Worm (Caenorhabditis elegans) whole organism, L1 larva: ENCODE data around the gene ntl-9.

Experiments used
- C16A3.4 ChIP-seq: fragments of 150-350 bp; optimal IDR thresholded peaks from 2 replicates; lab custom pipeline; 2014; ENCODE audit warnings: missing biosample characterization, missing genetic modification characterization
- C34B4.2 ChIP-seq: sonication (generic microtip); optimal IDR thresholded peaks from 2 replicates; lab custom pipeline; 2017; ENCODE audit warnings: mild to moderate bottlenecking, missing genetic modification characterization, missing compliant biosample characterization
- F16B12.6 ChIP-seq: fragments of 150-350 bp; optimal IDR thresholded peaks from 2 replicates; lab custom pipeline; 2014; ENCODE audit warnings: missing biosample characterization, missing genetic modification characterization
- Y116A8C.19 ChIP-seq: sonication (generic microtip); optimal IDR thresholded peaks from 2 replicates; lab custom pipeline; 2016; ENCODE audit warnings: missing compliant biosample characterization, missing genetic modification characterization, borderline replicate concordance
- aha-1 ChIP-seq: fragments of 150-350 bp; optimal IDR thresholded peaks from 2 replicates; lab custom pipeline; 2014; ENCODE audit warnings: missing biosample characterization, missing genetic modification characterization
- alr-1 ChIP-seq: fragments of 200-800 bp; sonication (Bioruptor generic); optimal IDR thresholded peaks from 2 replicates; lab custom pipeline; 2018; ENCODE audit warnings: borderline replicate concordance, mild to moderate bottlenecking, missing genetic modification characterization, missing compliant biosample characterization
- blmp-1 ChIP-seq: fragments of 150-350 bp; optimal IDR thresholded peaks from 2 replicates; lab custom pipeline; 2014; ENCODE audit warnings: missing biosample characterization, missing genetic modification characterization
- ceh-88 ChIP-seq: fragments of 200-800 bp; sonication (Bioruptor generic); IDR thresholded peaks from 2 replicates; pipeline ENCODE4 v1.3.6; 2022; ENCODE audit warnings: missing genetic modification characterization, missing compliant biosample characterization
- ceh-90 ChIP-seq: sonication (generic microtip); optimal IDR thresholded peaks from 2 replicates; lab custom pipeline; 2016; ENCODE audit warnings: missing genetic modification characterization, missing compliant biosample characterization
- dpl-1 ChIP-seq, 3 experiments: fragments of 150-350 bp in 2 of 3; sonication (generic microtip) in 1 of 3; optimal IDR thresholded peaks; 2 replicates each; lab custom pipeline; 2014 to 2017; ENCODE audit warnings: missing biosample characterization in 3 of 3, missing genetic modification characterization in 3 of 3, missing genetic modification reagents in 3 of 3
- efl-1 ChIP-seq, 4 experiments: fragments of 150-350 bp; optimal IDR thresholded peaks in 3 of 4; peaks in 1 of 4; 1 replicate in 1 of 4; 2 replicates in 3 of 4; lab custom pipeline; 2014; ENCODE audit warnings: missing biosample characterization in 2 of 4, missing genetic modification characterization in 2 of 4, missing genetic modification reagents in 2 of 4
- efl-3 ChIP-seq: fragments of 200-800 bp; sonication (Bioruptor generic); optimal IDR thresholded peaks from 2 replicates; lab custom pipeline; 2018; ENCODE audit warnings: mild to moderate bottlenecking, missing genetic modification characterization, missing compliant biosample characterization
- egl-13 ChIP-seq: sonication (generic microtip); optimal IDR thresholded peaks from 2 replicates; lab custom pipeline; 2016; ENCODE audit warnings: missing genotype, missing genetic modification reagents, missing genetic modification characterization, missing compliant biosample characterization
- egl-27 ChIP-seq, 2 experiments: fragments of 150-350 bp in 1 of 2; sonication (generic microtip); optimal IDR thresholded peaks; 3 replicates each; lab custom pipeline; 2017 to 2018; ENCODE audit warnings: missing biosample characterization in 2 of 2, missing genetic modification characterization in 2 of 2, missing genetic modification reagents in 2 of 2
- elt-2 ChIP-seq: sonication (generic microtip); optimal IDR thresholded peaks from 2 replicates; lab custom pipeline; 2016; ENCODE audit warnings: missing genetic modification characterization, mild to moderate bottlenecking, inconsistent platforms, missing compliant biosample characterization, missing genetic modification reagents
- elt-3 ChIP-seq, 6 experiments: fragments of 150-350 bp in 1 of 6; sonication (generic microtip); optimal IDR thresholded peaks; 2 replicates each; lab custom pipeline; 2017 to 2018; ENCODE audit warnings: missing biosample characterization in 6 of 6, missing genetic modification characterization in 6 of 6, inconsistent platforms in 1 of 6
- ets-5 ChIP-seq: fragments of 200-800 bp; sonication (Bioruptor generic); IDR thresholded peaks from 2 replicates; pipeline ENCODE4 v1.3.6; 2022; ENCODE audit warnings: missing genetic modification characterization, missing compliant biosample characterization
- fkh-8 ChIP-seq: sonication (generic microtip); optimal IDR thresholded peaks from 2 replicates; lab custom pipeline; 2016; ENCODE audit warnings: mild to moderate bottlenecking, missing genetic modification characterization, missing compliant biosample characterization
- fos-1 ChIP-seq: fragments of 150-350 bp; optimal IDR thresholded peaks from 2 replicates; lab custom pipeline; 2014; ENCODE audit warnings: missing biosample characterization, missing genetic modification characterization
- grh-1 ChIP-seq: fragments of 200-800 bp; sonication (Bioruptor generic); IDR thresholded peaks from 2 replicates; pipeline ENCODE4 v1.3.6; 2022; ENCODE audit warnings: missing genetic modification reagents, missing genetic modification characterization, missing compliant biosample characterization
- hlh-17 ChIP-seq: fragments of 200-800 bp; sonication (Bioruptor generic); optimal IDR thresholded peaks from 2 replicates; lab custom pipeline; 2018; ENCODE audit warnings: missing genetic modification characterization, mild to moderate bottlenecking, missing compliant biosample characterization, moderate library complexity, borderline replicate concordance
- hlh-4 ChIP-seq: sonication (generic microtip); optimal IDR thresholded peaks from 2 replicates; lab custom pipeline; 2016; ENCODE audit warnings: mild to moderate bottlenecking, missing genetic modification characterization, missing compliant biosample characterization
- hpl-2 ChIP-seq: fragments of 150-350 bp; optimal IDR thresholded peaks from 2 replicates; lab custom pipeline; 2014; ENCODE audit warnings: missing biosample characterization, missing genetic modification reagents, missing genetic modification characterization
- lin-13 ChIP-seq: fragments of 150-350 bp; optimal IDR thresholded peaks from 2 replicates; lab custom pipeline; 2014; ENCODE audit warnings: missing biosample characterization, missing genetic modification reagents, missing genetic modification characterization
- lin-15B ChIP-seq: fragments of 150-350 bp; sonication (generic microtip); optimal IDR thresholded peaks from 3 replicates; lab custom pipeline; 2014; ENCODE audit warnings: missing biosample characterization, missing genetic modification characterization
- lin-39 ChIP-seq: fragments of 150-350 bp; optimal IDR thresholded peaks from 2 replicates; lab custom pipeline; 2014; ENCODE audit warnings: missing biosample characterization, missing genetic modification reagents, missing genetic modification characterization
- lir-3 ChIP-seq: sonication (generic microtip); optimal IDR thresholded peaks from 2 replicates; lab custom pipeline; 2016; ENCODE audit warnings: mild to moderate bottlenecking, missing genetic modification characterization, moderate library complexity, missing compliant biosample characterization; ENCODE audit not compliant: poor library complexity
- lsy-2 ChIP-seq, 2 experiments: fragments of 150-350 bp; optimal IDR thresholded peaks; 2 replicates each; lab custom pipeline; 2014; ENCODE audit warnings: missing biosample characterization in 2 of 2, missing genetic modification characterization in 2 of 2
- mdl-1 ChIP-seq, 2 experiments: fragments of 150-350 bp; optimal IDR thresholded peaks; 2 replicates each; lab custom pipeline; 2014 to 2017; ENCODE audit warnings: missing biosample characterization in 2 of 2, missing genetic modification characterization in 2 of 2, inconsistent platforms in 1 of 2
- mep-1 ChIP-seq: fragments of 150-350 bp; optimal IDR thresholded peaks from 2 replicates; lab custom pipeline; 2014; ENCODE audit warnings: missing biosample characterization, missing genetic modification characterization
- nhr-20 ChIP-seq: sonication (generic microtip); optimal IDR thresholded peaks from 2 replicates; lab custom pipeline; 2016; ENCODE audit warnings: mild to moderate bottlenecking, missing genetic modification characterization, missing compliant biosample characterization
- nhr-28 ChIP-seq: fragments of 150-350 bp; optimal IDR thresholded peaks from 2 replicates; lab custom pipeline; 2014; ENCODE audit warnings: missing biosample characterization, missing genetic modification characterization
- nhr-71 ChIP-seq: sonication (generic microtip); optimal IDR thresholded peaks from 2 replicates; lab custom pipeline; 2016; ENCODE audit warnings: mild to moderate bottlenecking, missing genetic modification characterization, moderate library complexity, missing compliant biosample characterization
- nhr-76 ChIP-seq: sonication (generic microtip); optimal IDR thresholded peaks from 2 replicates; lab custom pipeline; 2017; ENCODE audit warnings: missing biosample characterization, missing genetic modification characterization
- nhr-77 ChIP-seq: fragments of 150-350 bp; optimal IDR thresholded peaks from 2 replicates; lab custom pipeline; 2014; ENCODE audit warnings: missing biosample characterization, missing genetic modification characterization
- nhr-84 ChIP-seq: sonication (generic microtip); optimal IDR thresholded peaks from 2 replicates; lab custom pipeline; 2017; ENCODE audit warnings: missing biosample characterization, missing genetic modification characterization
- nhr-85 ChIP-seq: sonication (generic microtip); peaks from one replicate; lab custom pipeline; 2016; ENCODE audit warnings: missing genetic modification characterization, inconsistent platforms, missing compliant biosample characterization
- pag-3 ChIP-seq: sonication (generic microtip); optimal IDR thresholded peaks from 2 replicates; lab custom pipeline; 2017; ENCODE audit warnings: missing genetic modification characterization, mild to moderate bottlenecking, missing compliant biosample characterization, antibody characterized with exemption, borderline replicate concordance; ENCODE audit not compliant: insufficient read depth
- pqm-1 ChIP-seq: sonication (generic microtip); optimal IDR thresholded peaks from 3 replicates; lab custom pipeline; 2017; ENCODE audit warnings: missing biosample characterization, missing genetic modification characterization
- rnt-1 ChIP-seq: sonication (generic microtip); optimal IDR thresholded peaks from 2 replicates; lab custom pipeline; 2016; ENCODE audit warnings: mild to moderate bottlenecking, missing genetic modification characterization, moderate library complexity, missing compliant biosample characterization
- skn-1 ChIP-seq: fragments of 150-350 bp; optimal IDR thresholded peaks from 2 replicates; lab custom pipeline; 2014; ENCODE audit warnings: missing biosample characterization, missing genetic modification characterization
- snpc-4 ChIP-seq: fragments of 150-350 bp; optimal IDR thresholded peaks from 2 replicates; lab custom pipeline; 2014; ENCODE audit warnings: missing biosample characterization, missing genetic modification characterization
- snu-23 ChIP-seq: sonication (generic microtip); optimal IDR thresholded peaks from 2 replicates; lab custom pipeline; 2016; ENCODE audit warnings: missing genetic modification characterization, missing compliant biosample characterization
- sox-4 ChIP-seq: sonication (generic microtip); optimal IDR thresholded peaks from 2 replicates; lab custom pipeline; 2016; ENCODE audit warnings: missing genetic modification characterization, missing compliant biosample characterization
- sup-37 ChIP-seq: fragments of 200-800 bp; sonication (Bioruptor generic); optimal IDR thresholded peaks from 2 replicates; lab custom pipeline; 2018; ENCODE audit warnings: mild to moderate bottlenecking, missing genetic modification characterization, missing compliant biosample characterization
- swsn-7 ChIP-seq: sonication (generic microtip); optimal IDR thresholded peaks from 2 replicates; lab custom pipeline; 2016; ENCODE audit warnings: missing genetic modification characterization, missing compliant biosample characterization
- tbx-2 ChIP-seq: sonication (generic microtip); optimal IDR thresholded peaks from 2 replicates; lab custom pipeline; 2016; ENCODE audit warnings: missing genetic modification characterization, missing compliant biosample characterization
- unc-130 ChIP-seq: fragments of 150-350 bp; optimal IDR thresholded peaks from 2 replicates; lab custom pipeline; 2017; ENCODE audit warnings: missing biosample characterization, missing genetic modification characterization, inconsistent platforms
- unc-30 ChIP-seq: sonication (generic microtip); optimal IDR thresholded peaks from 2 replicates; lab custom pipeline; 2017; ENCODE audit warnings: missing biosample characterization, missing genetic modification characterization
- unc-86 ChIP-seq: sonication (generic microtip); optimal IDR thresholded peaks from 2 replicates; lab custom pipeline; 2016; ENCODE audit warnings: missing genetic modification characterization, missing compliant biosample characterization
- vab-15 ChIP-seq: sonication (generic microtip); optimal IDR thresholded peaks from 2 replicates; lab custom pipeline; 2017; ENCODE audit warnings: missing genotype, mild to moderate bottlenecking, missing genetic modification characterization, missing compliant biosample characterization
- ztf-11 ChIP-seq, 2 experiments: sonication (generic microtip); optimal IDR thresholded peaks; 2 replicates each; lab custom pipeline; 2016 to 2017; ENCODE audit warnings: missing genetic modification characterization in 2 of 2, missing biosample characterization in 1 of 2, missing compliant biosample characterization in 1 of 2
- ztf-4 ChIP-seq: fragments of 150-350 bp; optimal IDR thresholded peaks from 2 replicates; lab custom pipeline; 2014; ENCODE audit warnings: missing biosample characterization, missing genetic modification characterization

ntl-9 gene

DNA sequence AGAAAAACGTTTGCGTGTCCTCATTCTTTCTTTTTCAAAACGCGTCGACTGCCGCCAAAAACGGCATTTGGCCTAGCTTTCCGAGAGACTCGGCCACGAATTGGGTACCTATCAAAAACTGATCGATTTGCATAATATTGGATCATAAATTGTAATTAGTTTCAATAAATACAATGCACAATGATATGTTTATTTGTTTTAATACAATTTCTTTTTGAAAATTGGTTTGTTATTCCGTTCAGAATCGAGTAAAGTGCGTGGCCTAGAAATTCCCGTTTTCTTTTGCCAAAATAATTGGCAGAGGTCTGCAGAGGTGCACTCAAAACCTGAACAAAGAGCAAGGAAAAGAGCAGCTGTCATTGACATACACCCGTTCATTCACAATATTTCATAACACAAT is 38.9 kb upstream of the ntl-9 start, which contains the start of gene F26F4.8:
F26F4.8 (minus strand) TSS at position 69 of the 400 bp plus-strand sequence.
- TF ChIP-seq hlh-4 (tag; lab: Kevin White, UChicago) (no peak), ets-5 (GFP tag; lab: Robert Waterston, UW) (no peak), pqm-1 (no peak), dpl-1 (GFP tag; optimal IDR thresholded peaks at IDR 0.05; lab: Kevin White, UChicago) (peak; percentile 52 to 84 (median 73)), lir-3 (peak; percentile 82), ztf-4 (tag; lab: Kevin White, UChicago) (no peak), hlh-17 (GFP tag; lab: Kevin White, UChicago) (no peak), F16B12.6 (no peak), nhr-28 (tag; lab: Kevin White, UChicago) (no peak), lin-13 (no peak), efl-3 (GFP tag; lab: Kevin White, UChicago) (no peak), snpc-4 (tag; lab: Kevin White, UChicago) (peak; percentile 16), snu-23 (peak; percentile 26), unc-86 (tag; lab: Kevin White, UChicago) (peak; percentile 26), rnt-1 (tag; lab: Kevin White, UChicago) (peak; percentile 59), nhr-76 (tag; lab: Kevin White, UChicago) (no peak), blmp-1 (tag; lab: Kevin White, UChicago) (no peak), unc-30 (tag; lab: Kevin White, UChicago) (no peak), efl-1 (optimal IDR thresholded peaks at IDR 0.05; lab: Kevin White, UChicago) (peak; percentile 61 to 76), efl-1 (GFP tag; optimal IDR thresholded peaks at IDR 0.05 in 1 of 2; lab: Kevin White, UChicago) (peak; percentile 84 to 98), fos-1 (no peak), alr-1 (tag; lab: Kevin White, UChicago) (no peak), lin-15B (tag; lab: Kevin White, UChicago) (peak; percentile 30), mdl-1 (tag; optimal IDR thresholded peaks at IDR 0.05; lab: Kevin White, UChicago) (no peak), sox-4 (tag; lab: Kevin White, UChicago) (peak; percentile 46), elt-2 (tag; lab: Kevin White, UChicago) (no peak), lin-39 (tag; lab: Kevin White, UChicago) (no peak), aha-1 (tag; lab: Kevin White, UChicago) (no peak), fkh-8 (tag; lab: Kevin White, UChicago) (peak; percentile 57), nhr-20 (tag; lab: Kevin White, UChicago) (peak; percentile 46), skn-1 (no peak), mep-1 (tag; lab: Kevin White, UChicago) (peak; percentile 39), nhr-71 (tag; lab: Kevin White, UChicago) (peak; percentile 68), elt-3 (tag; optimal IDR thresholded peaks at IDR 0.05; lab: Kevin White, UChicago) (no peak), lsy-2 (tag; optimal IDR thresholded peaks at IDR 0.05; lab: Kevin White, UChicago) (peak; percentile 35 to 51), egl-13 (tag; lab: Kevin White, UChicago) (peak; percentile 61), ztf-11 (tag; optimal IDR thresholded peaks at IDR 0.05; lab: Kevin White, UChicago) (peak in 1 of 2 experiments; percentile 68), C16A3.4 (tag; lab: Kevin White, UChicago) (no peak), Y116A8C.19 (tag; lab: Kevin White, UChicago) (peak; percentile 5), hpl-2 (GFP tag; lab: Kevin White, UChicago) (no peak), ceh-88 (GFP tag; lab: Robert Waterston, UW) (no peak), C34B4.2 (tag; lab: Kevin White, UChicago) (no peak), sup-37 (GFP tag; lab: Kevin White, UChicago) (no peak), nhr-77 (tag; lab: Kevin White, UChicago) (no peak), tbx-2 (tag; lab: Kevin White, UChicago) (peak; percentile 70), ceh-90 (tag; lab: Kevin White, UChicago) (peak; percentile 94), nhr-85 (tag; lab: Kevin White, UChicago) (peak; percentile 69), grh-1 (GFP tag; lab: Robert Waterston, UW) (no peak), egl-27 (tag; optimal IDR thresholded peaks at IDR 0.05; lab: Kevin White, UChicago) (no peak), swsn-7 (peak; percentile 19), vab-15 (tag; lab: Kevin White, UChicago) (no peak), pag-3 (tag; lab: Kevin White, UChicago) (peak; percentile 73), unc-130 (no peak), nhr-84 (tag; lab: Kevin White, UChicago) (no peak)
